Fruit fly (Drosophila melanogaster) S2 (cell line): ENCODE results near the gene CG42671.

Source experiments
- CG8478 ChIP-seq: fragments of >200 bp; optimal IDR thresholded peaks from 2 replicates; lab custom pipeline; 2018
- CTCF ChIP-seq, 2 experiments: fragments of >200 bp; optimal IDR thresholded peaks; 2 replicates each; lab custom pipeline; 2018

CG42671 gene

DNA sequence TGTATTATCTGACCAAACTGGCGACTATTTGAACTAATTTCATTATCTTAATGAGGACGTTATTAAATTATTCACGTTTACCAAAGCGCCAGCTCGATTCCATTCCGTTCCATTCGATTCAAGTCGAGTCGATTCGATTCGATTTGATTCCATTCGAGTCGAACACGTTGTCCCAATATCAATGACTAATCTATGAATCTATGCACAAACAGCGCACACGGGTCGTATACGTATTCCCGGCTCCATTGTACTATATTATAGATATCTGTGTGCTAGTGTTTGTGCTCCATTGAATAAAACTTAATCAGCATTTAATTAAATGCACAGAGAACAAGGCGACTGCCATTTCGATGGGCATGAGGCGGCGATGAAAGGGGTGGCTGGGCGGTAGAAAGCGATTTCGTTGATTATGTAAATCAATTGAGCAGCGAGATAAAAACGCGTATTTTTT, 24.9 kb downstream of the CG42671 start:
- TF ChIP-seq CG8478, result no peak
- TF ChIP-seq CTCF (optimal IDR thresholded peaks at IDR 0.05; lab: Kevin White, UChicago), result no peak

- TF ChIP-seq CTCF (optimal IDR thresholded peaks at IDR 0.05; lab: Kevin White, UChicago) (no peak), CG8478 (no peak)
These were observed 27.6 kb downstream of the CG42671 start for dm6 chr3L:11241949-11242348.

DNA sequence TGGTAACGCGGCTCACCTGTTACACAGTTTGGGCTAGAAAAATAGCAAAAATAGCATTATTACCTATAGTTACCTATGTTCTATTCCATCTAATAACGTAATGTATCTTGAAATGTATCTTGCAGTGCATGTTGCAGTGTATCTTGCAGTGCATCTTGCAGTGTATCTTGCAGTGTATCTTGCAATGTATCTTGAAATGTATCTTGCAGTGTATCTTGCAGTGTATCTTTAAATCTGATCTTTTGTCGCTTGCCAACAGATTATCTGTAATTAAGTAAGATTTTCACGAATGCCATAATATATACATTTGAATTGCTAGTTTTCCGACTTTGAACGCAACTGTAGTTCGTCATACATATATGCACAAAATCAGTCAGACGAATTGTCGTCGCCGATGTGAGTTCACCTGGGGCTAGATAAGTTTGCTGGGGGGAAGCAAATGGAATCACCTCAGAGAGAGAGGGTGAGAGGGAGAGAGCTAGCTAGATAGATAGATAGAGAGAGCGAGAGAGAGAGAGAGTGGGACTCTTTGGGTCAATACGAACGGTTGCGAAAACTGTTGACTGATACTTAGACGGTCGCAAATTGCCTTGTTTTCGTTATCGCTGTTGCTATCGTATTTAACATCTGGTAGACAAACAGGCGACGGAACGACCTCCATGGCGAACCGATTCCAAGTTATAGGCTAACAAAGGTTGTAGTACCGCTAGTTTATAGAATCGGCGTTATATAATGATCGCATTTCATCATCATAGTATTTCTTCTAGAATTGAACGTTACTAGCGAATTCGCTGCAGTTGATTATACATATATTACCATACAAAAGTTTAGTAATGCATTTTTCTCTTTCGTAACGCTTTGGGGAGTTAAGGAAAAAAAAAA, 28.3 kb downstream of the CG42671 start:
- TF ChIP-seq CG8478 (no peak), CTCF (optimal IDR thresholded peaks at IDR 0.05; lab: Kevin White, UChicago) (no peak)

DNA sequence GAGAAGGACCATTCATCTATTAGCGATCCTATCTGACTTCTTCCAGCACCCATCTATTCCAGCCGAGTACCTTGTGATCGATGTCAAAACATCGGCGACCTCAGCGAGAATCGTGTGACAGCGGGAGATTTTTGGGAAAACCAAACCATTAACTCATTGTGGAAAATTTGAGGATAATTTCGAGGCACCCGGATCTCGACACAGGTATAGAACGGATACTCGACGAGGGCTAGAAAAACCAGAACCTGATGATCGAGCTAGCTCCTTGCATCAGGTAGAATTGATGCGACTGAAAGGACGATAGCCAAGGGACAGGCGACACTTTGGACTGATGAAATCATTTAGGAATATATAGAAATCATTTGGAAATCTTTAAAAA, 29.0 kb downstream of the CG42671 start:
- TF ChIP-seq CTCF (optimal IDR thresholded peaks at IDR 0.05; lab: Kevin White, UChicago) (no peak), CG8478 (no peak)

DNA sequence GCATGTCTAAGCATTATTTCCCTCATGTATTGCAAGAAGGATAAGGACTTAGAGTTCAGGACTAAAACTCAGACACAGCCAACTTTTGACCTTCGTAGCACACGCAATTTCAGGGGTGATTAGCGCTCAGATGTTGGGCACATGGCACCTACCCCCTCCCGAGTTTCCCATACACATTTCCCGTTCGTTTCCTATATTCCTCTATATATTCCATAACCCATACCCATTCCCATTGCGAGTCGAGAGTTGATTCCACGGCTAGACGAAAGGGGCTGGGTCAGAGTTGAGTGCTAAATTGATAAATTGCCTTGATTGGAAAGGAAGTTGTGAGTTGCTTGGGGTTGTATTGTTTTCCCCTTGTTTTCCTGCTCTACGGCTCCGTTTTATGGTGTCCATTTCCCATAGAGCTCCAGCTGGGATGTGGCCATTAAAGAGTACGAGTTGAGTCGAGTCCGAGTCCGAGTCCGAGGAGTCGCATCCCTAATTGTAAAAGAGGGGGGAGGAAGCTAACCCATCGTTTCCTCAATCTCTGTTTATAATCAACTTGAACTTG, 29.8 kb downstream of the CG42671 start:
- TF ChIP-seq CG8478, result no peak
- TF ChIP-seq CTCF (optimal IDR thresholded peaks at IDR 0.05; lab: Kevin White, UChicago), result no peak

DNA sequence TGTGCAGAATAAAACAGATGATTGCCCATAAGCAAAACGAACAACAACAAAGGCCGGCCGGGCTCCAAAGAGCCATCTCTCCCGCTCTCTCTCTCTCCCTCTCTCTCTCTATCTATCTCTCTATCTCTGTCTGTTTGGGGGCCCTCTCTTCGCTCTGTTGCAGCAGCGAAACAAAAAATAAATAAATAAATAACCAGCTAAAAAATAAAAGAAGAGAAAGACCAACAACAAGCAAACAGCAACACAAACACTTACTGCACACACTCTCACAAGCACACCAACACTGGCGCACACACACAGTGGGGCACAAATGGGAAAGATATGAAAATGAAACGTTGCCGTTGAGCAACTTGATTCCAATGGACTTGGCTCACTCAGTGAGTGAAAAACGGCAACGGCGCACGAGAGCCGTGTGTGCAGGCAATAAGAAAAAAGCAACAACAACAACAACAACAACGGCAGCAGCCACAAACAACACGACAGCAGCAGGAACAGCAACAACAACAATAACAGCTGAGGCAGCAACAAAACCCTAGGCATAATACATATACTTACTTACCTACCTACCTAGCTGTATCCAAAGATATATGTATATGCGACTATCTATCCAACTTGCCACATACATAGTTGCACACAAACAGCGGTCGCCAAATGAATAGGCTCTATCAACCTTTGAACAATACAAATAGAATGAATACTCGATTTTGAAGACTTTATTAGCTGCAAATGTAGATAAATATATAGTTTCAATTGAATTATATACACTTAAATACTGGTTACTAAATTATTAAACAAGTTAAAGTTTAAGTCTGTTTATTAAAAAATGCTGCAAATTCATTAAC, 32.0 kb downstream of the CG42671 start:
- TF ChIP-seq CTCF (optimal IDR thresholded peaks at IDR 0.05; lab: Kevin White, UChicago) (no peak), CG8478 (no peak)

dm6 chr3L:11247370-11248255, 33.3 kb downstream of the CG42671 start:
- TF ChIP-seq CTCF (optimal IDR thresholded peaks at IDR 0.05; lab: Kevin White, UChicago) (no peak), CG8478 (no peak)

- peak; percentile 92 to 93 for TF ChIP-seq CTCF (optimal IDR thresholded peaks at IDR 0.05; lab: Kevin White, UChicago)
- no peak for TF ChIP-seq CG8478
These were observed 34.0 kb downstream of the CG42671 start for dm6 chr3L:11248303-11248702.

- TF ChIP-seq CTCF (optimal IDR thresholded peaks at IDR 0.05; lab: Kevin White, UChicago), result no peak
These were observed 37.6 kb downstream of the CG42671 start, which contains the start of gene scyl for dm6 chr3L:11251721-11252423. Gene scyl (plus strand): TSS chr3L:11252307.

dm6 chr3L:11252424-11253118, 38.3 kb downstream of the CG42671 start:
- TF ChIP-seq CG8478 (no peak), CTCF (optimal IDR thresholded peaks at IDR 0.05; lab: Kevin White, UChicago) (no peak)

dm6 chr3L:11253140-11253539, 38.8 kb downstream of the CG42671 start:
- TF ChIP-seq CTCF (optimal IDR thresholded peaks at IDR 0.05; lab: Kevin White, UChicago) (no peak), CG8478 (no peak)

DNA sequence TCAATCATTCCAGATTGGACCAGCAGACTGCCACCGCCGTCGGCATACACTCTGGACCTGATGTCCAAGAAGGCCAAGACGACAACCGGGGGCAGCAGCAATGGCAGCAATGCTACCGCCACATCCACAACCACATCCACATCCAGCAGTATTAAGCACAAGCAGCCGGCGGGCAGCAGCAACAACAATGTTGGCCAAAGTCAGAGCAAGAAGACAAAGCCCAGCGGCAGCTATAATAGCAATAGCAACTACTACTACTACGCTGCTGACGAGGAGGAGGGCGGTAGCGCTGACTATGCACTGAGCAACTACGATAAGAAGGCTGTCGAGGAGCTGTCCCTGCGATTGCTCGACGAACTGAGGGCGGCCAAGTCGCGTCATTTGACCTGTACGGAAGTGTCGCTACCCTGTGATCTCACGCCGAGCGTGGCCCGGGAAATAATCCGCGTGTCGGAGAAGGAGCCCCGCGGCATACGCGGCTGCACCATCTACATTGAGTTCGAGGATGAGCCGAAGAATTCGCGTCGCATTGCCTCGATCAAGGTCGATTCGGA, 39.5 kb downstream of the CG42671 start:
- TF ChIP-seq CTCF (optimal IDR thresholded peaks at IDR 0.05; lab: Kevin White, UChicago) (no peak), CG8478 (no peak)

dm6 chr3L:11254470-11255185, 40.3 kb downstream of the CG42671 start:
- TF ChIP-seq CG8478, result no peak
- no peak for TF ChIP-seq CTCF (optimal IDR thresholded peaks at IDR 0.05; lab: Kevin White, UChicago)
